Worm (Caenorhabditis elegans) whole organism, L1 larva: ENCODE results near the gene R04B3.3.

Experiments used
- ama-1 ChIP-seq: fragments of 150-350 bp; optimal IDR thresholded peaks from 2 replicates; lab custom pipeline; 2014
- dpl-1 ChIP-seq, 3 experiments: fragments of 150-350 bp in 2 of 3; sonication (generic microtip) in 1 of 3; optimal IDR thresholded peaks; 2 replicates each; lab custom pipeline; 2014 to 2017; ENCODE audit warnings: missing biosample characterization in 3 of 3, missing genetic modification characterization in 3 of 3, missing genetic modification reagents in 3 of 3
- lin-35 ChIP-seq, 2 experiments: fragments of 150-350 bp; optimal IDR thresholded peaks; 2 replicates each; lab custom pipeline; 2014; ENCODE audit warnings: missing biosample characterization in 2 of 2, missing genetic modification characterization in 2 of 2, missing genetic modification reagents in 2 of 2
- mep-1 ChIP-seq: fragments of 150-350 bp; optimal IDR thresholded peaks from 2 replicates; lab custom pipeline; 2014; ENCODE audit warnings: missing biosample characterization, missing genetic modification characterization
- nhr-28 ChIP-seq: fragments of 150-350 bp; optimal IDR thresholded peaks from 2 replicates; lab custom pipeline; 2014; ENCODE audit warnings: missing biosample characterization, missing genetic modification characterization
- nhr-76 ChIP-seq: sonication (generic microtip); optimal IDR thresholded peaks from 2 replicates; lab custom pipeline; 2017; ENCODE audit warnings: missing biosample characterization, missing genetic modification characterization
- nhr-90 ChIP-seq: sonication (generic microtip); optimal IDR thresholded peaks from 2 replicates; lab custom pipeline; 2016; ENCODE audit warnings: mild to moderate bottlenecking, missing genetic modification characterization, missing compliant biosample characterization; ENCODE audit not compliant: poor library complexity
- rnt-1 ChIP-seq: sonication (generic microtip); optimal IDR thresholded peaks from 2 replicates; lab custom pipeline; 2016; ENCODE audit warnings: mild to moderate bottlenecking, missing genetic modification characterization, moderate library complexity, missing compliant biosample characterization
- snpc-4 ChIP-seq: fragments of 150-350 bp; optimal IDR thresholded peaks from 2 replicates; lab custom pipeline; 2014; ENCODE audit warnings: missing biosample characterization, missing genetic modification characterization
- sox-4 ChIP-seq: sonication (generic microtip); optimal IDR thresholded peaks from 2 replicates; lab custom pipeline; 2016; ENCODE audit warnings: missing genetic modification characterization, missing compliant biosample characterization
- tlp-1 ChIP-seq: fragments of 150-350 bp; optimal IDR thresholded peaks from 2 replicates; lab custom pipeline; 2014; ENCODE audit warnings: missing biosample characterization, missing genetic modification characterization
- unc-62 ChIP-seq: fragments of 150-350 bp; optimal IDR thresholded peaks from 2 replicates; lab custom pipeline; 2014; ENCODE audit warnings: missing biosample characterization, missing genetic modification reagents, missing genetic modification characterization
- ztf-4 ChIP-seq: fragments of 150-350 bp; optimal IDR thresholded peaks from 2 replicates; lab custom pipeline; 2014; ENCODE audit warnings: missing biosample characterization, missing genetic modification characterization

- TF ChIP-seq tlp-1 (tag; lab: Kevin White, UChicago) (no peak), nhr-76 (tag; lab: Kevin White, UChicago) (no peak), rnt-1 (tag; lab: Kevin White, UChicago) (no peak), sox-4 (tag; lab: Kevin White, UChicago) (no peak), nhr-28 (tag; lab: Kevin White, UChicago) (no peak), unc-62 (GFP tag; lab: Kevin White, UChicago) (no peak), snpc-4 (tag; lab: Kevin White, UChicago) (no peak), lin-35 (GFP tag; optimal IDR thresholded peaks at IDR 0.05; lab: Kevin White, UChicago) (no peak), mep-1 (tag; lab: Kevin White, UChicago) (no peak), ztf-4 (no peak), ama-1 (lab: Kevin White, UChicago) (no peak), dpl-1 (GFP tag; optimal IDR thresholded peaks at IDR 0.05; lab: Kevin White, UChicago) (no peak), nhr-90 (no peak)
Measured at ce11 chrX:2439728-2440127, 36.0 kb downstream of the R04B3.3 start.
